Fruit fly (Drosophila melanogaster): Measurements from ENCODE around the gene CG1136.

CG1136 gene

DNA sequence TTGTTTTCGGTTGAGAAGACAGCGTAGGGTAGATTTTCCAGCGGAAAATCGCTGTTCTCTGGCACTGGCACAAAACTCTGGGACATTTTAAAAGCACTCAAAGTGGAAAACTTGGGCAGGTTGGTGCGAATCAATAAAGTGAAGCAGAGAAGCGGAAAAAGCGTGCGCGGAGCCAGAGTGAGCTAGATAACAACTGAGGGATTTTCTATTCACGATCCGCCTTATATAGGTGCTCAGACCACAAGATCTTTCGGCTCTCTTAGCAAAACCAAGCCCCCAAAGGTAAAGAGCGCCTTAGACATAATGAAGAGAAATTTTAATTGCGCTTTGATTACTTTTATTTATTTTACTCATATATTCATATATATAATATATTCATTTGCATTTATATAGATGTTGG is 27.4 kb downstream of the CG1136 start, which contains the start of gene Faa:
TSS of gene Faa (minus strand) at position 200 of the 400 bp plus-strand sequence.
- TF ChIP-seq CG8478 (optimal IDR thresholded peaks at IDR 0.05) (no peak), CTCF (optimal IDR thresholded peaks at IDR 0.05) (no peak)

DNA sequence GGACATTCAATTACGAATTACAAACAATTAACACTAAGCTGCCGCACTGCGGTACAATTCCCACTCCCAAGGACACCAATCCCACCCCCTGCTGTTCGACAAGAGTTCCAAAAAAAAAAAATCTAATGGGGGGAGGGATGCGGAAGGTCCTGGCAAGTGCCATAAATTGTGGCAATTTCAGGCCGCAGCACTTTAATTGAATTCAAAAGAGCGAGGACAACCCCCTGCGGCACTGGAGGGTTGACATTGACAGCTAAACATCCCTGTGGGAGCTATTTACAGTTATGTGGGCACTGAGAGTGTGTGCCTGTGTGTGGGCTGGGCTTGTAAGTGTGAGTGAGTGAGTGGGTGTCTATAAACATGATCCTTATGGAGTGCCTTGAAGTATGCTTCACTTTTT is 30.5 kb downstream of the CG1136 start:
- no peak for TF ChIP-seq CTCF (optimal IDR thresholded peaks at IDR 0.05)
- no peak for TF ChIP-seq CG8478 (optimal IDR thresholded peaks at IDR 0.05)

DNA sequence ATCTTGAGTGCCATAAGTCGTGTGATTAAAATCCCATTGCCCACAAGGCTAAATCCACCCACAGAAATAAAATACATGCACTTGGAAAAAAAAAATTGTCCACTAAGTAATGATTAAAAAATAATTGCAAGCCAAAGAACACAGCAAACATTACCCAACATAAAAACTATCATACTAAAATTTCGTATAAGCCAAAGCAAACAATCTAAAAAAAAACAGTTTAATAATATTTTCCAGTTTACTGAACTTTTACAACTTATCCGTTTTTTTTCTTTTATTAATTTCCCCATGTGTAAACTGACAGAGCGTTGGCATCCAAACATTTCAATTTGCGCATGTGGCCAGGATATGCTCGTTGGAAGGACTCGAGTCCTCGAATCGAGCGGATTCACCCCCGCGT is 33.9 kb downstream of the CG1136 start:
- TF ChIP-seq CTCF (optimal IDR thresholded peaks at IDR 0.05) (no peak), CG8478 (optimal IDR thresholded peaks at IDR 0.05) (no peak)

DNA sequence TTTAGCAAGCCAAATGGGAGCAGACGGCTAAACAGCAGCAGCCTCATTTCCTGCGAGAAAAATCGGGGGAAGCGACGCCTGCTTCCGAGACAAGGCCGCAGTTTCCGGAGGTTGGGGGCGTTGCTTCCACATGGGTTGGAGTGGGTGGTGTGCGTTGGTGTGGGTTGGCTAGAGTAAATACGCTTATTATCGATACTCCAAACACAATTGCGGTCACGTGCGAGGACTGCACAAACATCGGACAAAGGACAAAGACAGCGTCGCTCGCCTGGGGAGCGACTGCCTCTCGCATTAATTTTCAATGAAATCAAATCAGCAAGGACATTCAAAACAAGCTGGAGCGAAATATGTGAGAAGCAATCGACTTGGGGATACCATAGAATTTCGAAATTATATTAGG is 34.8 kb downstream of the CG1136 start:
- TF ChIP-seq CG8478 (optimal IDR thresholded peaks at IDR 0.05) (no peak), CTCF (optimal IDR thresholded peaks at IDR 0.05) (no peak)

DNA sequence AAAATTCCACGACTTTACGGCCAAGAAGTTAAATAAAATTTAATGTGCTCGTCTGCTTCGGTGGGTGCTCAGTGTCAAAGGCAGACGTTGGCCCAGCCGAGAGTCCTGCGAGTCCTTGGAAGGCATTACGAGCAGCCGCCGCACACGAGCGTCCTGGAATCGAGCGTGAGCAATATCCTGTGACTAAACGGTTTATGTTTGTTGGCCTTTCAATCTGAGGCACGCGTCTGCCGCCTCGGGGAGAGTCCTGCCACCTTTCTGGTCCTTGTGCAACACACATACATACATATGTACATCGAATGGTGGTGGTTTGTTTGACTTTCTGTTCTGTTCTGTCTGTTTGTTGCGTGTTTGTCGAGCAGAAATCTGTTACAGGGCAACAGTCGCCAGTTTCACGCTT is 37.0 kb downstream of the CG1136 start:
- TF ChIP-seq CTCF (optimal IDR thresholded peaks at IDR 0.05) (no peak), CG8478 (optimal IDR thresholded peaks at IDR 0.05) (no peak)

DNA sequence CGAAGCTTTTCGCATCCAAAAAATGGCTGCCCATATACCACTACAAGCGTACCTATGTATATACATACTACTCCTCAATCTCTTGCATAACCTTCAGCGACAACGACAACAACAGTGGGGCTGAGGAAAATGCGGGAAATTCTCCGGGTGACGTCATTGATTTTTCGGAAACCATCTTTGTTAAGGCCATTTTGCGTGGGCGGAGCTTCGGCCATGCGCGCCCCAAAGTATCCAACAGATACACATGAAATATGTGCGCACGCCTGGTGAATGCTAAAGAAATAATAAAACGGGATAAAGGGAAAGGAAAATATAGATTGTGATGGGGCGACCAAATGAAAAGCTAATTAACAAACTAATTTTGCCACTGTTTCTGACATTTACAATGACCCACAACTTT is 39.5 kb downstream of the CG1136 start:
- TF ChIP-seq CTCF (optimal IDR thresholded peaks at IDR 0.05) (no peak), CG8478 (optimal IDR thresholded peaks at IDR 0.05) (no peak)

DNA sequence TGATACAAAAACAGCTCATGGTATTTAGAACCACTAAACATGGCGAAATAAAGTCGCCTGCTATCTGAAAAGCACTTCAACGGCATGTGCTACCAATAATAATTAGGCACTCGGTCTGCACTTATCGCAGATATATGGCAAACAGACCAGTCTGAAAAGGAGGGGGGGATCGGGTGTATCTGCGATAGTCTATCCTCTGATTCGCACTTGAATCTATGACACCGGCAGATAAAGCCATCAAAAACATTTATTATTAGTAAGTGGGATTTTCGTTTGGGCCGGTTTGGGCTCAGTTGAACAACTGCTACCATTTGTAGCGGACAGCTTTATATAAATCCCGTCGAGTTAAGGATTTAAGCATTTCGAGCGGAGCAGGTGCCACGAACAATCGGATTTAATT is 40.9 kb downstream of the CG1136 start, which contains the start of gene CG14989:
TSS of gene CG14989 (plus strand) at position 301 of the 400 bp plus-strand sequence.
- TF ChIP-seq CG8478 (optimal IDR thresholded peaks at IDR 0.05): no peak
- no peak for TF ChIP-seq CTCF (optimal IDR thresholded peaks at IDR 0.05)

DNA sequence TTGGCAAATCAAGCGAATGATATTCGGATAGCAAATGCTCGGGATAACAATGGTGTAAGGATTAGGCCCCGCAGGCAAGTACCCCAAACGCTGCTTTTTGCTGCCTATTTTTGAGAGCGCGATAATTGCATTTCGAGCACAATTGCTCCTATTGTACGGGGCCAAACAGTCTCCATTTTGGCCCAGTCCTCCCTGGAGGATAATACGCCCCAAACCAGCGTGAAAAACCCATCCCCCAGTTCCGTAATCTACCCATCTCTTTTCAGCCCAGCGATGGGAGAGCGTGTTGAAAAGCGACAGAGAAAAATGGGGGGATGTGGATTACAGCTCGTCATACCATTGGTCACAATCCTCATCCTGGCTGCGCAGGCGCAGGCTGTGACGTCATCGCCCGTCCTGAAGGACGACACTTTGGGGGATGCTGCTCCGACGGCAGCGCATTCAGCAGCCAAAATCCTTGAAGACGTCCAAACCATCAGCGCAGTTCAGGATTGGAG is 42.3 kb downstream of the CG1136 start, which contains the start of gene Gad1:
TSS of gene Gad1 (minus strand) at position 51 of the 497 bp plus-strand sequence.
- TF ChIP-seq CG8478 (optimal IDR thresholded peaks at IDR 0.05) (no peak), CTCF (optimal IDR thresholded peaks at IDR 0.05) (no peak)

DNA sequence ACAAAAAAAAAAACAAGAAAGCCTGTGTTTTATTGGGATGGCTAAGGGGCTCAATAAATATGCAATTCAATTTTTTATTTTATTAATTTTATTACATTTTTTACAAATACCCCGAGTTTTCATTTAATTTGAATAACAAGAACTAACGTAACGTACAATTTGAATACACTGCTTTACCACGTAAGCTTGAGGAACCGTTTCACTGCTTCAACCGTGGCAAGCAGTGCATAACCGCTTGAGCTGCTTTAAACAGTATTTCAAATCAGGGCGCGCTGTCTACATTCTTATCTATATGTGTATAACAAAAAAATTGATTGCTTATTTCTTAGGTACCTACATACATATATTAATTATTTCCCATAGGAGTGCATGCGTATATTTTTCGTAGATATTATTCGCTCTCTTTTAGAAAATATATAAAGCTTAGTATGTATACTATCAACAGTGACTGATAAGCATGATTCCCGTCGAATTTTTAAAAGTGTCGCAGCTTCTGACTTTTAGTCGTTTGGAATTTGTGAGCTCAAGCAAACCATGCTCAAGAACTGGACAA is 46.4 kb downstream of the CG1136 start, which contains the start of gene CG14990:
TSS of gene CG14990 (plus strand) at position 503 of the 553 bp plus-strand sequence.
- TF ChIP-seq CTCF (optimal IDR thresholded peaks at IDR 0.05): peak in 1 of 2 experiments; percentile 44
- TF ChIP-seq CG8478 (optimal IDR thresholded peaks at IDR 0.05): no peak

DNA sequence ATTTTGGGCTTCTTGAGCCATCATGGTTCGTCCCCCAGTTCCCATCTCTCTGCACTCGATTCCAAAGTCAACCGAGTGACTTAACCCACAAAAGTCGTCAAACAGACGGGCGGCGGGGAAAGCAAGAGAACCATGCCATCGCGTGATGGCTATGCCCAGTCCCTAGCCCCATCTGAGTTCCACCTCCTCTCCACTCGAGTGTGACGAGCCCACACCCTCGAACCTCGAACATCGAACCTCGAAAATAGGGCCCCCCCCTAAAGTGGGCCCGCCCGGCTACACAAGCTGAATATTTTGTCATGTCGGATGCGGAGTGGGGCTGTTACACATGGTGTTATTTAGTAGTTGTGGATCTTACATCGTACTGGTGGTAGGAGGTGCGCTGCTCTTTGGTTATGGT is 50.1 kb downstream of the CG1136 start:
- TF ChIP-seq CTCF (optimal IDR thresholded peaks at IDR 0.05) (no peak), CG8478 (optimal IDR thresholded peaks at IDR 0.05) (no peak)

DNA sequence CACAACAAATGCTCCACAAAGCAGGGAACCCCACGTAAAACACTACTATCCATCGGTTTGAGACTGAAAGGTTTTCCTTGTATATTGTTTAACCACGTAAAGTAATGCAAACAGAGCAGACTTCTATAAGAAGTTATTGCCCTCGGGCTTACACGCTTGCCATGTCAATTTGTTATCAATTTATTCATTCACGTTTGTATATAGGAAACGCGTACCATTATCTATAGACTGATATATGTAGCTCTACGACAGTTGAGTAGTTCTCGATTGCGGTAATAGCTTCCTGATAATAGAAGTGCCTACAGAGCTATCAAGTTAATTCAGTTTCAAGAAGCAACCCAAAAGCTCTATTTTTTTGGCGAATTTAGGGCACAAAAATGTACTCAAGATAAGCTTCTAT is 52.8 kb downstream of the CG1136 start:
- TF ChIP-seq CG8478 (optimal IDR thresholded peaks at IDR 0.05) (no peak), CTCF (optimal IDR thresholded peaks at IDR 0.05) (no peak)

DNA sequence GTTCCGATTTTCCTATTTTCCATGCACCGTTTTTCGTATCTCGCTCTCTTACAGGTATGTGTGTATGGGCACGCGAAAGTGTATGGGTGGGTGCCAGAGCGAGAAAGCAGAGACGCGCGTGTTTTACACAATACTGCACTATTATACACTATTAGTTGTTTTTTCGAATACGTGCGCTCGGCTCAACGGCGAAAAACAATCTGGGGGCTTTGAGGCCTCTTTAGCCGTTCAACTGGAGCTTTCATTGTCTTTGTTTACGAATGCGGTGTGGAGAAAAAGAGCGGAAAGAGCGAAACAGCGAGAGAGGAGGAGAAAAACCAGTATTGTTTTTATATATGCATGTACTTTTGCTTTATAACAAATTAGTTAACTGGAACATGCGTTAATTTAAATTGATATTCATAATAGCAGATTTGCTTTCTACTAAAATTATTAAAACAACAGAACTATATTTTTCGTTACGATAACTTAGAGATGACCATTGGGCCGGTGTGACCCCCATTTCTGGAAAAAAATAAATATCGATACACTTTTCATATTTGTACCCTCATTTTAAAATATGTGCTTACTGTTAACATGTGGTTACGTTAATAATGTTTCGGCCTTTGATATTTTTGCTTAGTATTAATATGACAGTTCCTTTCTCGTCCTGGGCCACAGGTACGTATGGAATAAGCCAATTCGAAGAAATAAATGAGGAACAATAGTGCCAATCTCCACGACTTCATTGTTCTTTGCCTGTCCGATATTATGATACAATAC is 56.3 kb downstream of the CG1136 start, which contains the start of gene CG14995:
TSS of gene CG14995 (minus strand) at position 761 of the 762 bp plus-strand sequence.
- TF ChIP-seq CG8478 (optimal IDR thresholded peaks at IDR 0.05) (no peak), CTCF (optimal IDR thresholded peaks at IDR 0.05) (no peak)

DNA sequence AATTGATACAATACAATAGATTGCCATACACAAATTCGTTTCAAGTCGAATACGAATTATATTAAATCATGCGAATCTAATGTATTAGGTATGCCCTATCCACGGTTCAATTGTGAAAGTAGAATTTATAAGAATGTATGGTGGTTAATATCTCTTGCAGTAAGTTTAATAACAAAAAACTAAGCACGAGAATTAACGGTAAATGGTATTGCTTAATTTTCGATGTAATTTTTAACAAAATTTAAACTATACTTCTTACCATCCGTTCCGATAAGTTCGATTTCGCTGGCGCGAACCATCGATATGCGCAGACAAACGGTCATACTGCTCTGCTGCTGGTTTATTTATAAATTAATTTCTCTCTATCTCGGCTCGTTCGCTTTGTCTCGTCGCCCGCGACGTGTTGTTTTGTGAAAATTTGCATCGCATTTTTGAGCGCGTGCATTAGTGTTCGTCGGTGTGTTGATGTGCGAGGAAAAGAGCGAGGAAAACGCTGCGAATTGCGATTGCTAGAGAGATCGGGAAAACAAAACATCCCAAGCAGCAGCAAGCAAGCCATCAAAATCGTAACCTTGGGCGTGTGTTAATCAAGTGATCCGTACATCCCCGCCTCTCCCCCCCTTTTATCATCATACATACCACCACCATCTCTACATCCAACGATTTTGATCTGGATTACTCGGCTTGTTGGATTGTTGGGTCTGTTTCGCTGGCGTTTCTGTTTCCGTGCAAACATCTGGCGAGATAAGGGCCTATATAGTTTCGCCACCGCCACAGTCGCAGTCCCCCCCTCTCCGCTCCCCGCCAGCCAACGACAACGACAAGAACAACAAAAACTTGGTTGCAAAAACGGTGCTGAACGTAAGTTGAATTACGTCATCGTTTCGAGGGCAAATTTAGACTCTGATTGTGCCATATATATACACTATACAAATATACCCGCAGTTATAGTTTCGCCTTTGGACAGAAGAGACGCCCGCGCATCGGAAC is 57.2 kb downstream of the CG1136 start, which contains the start of gene Fit1:
TSS of gene Fit1 (plus strand) at position 307 of the 990 bp plus-strand sequence.
- TF ChIP-seq CTCF (optimal IDR thresholded peaks at IDR 0.05) (no peak), CG8478 (optimal IDR thresholded peaks at IDR 0.05) (no peak)

DNA sequence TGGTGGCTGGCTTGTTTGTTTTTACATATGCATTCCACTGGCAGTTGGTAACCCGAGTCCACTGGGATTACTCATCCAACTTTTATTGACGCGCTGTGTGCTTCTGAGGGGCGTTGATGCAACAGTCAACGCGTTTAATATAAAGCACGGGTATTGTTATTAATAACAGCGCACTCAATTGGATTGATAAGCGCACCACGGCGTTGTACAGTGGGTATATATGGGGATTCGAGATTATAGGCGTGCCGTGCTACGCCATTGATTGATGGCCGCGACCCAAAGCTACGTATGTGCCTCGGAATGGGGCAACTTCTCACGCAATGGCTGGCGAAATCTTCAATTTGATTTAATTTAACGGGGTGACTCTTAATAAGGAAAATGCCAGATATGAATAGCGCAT is 60.7 kb downstream of the CG1136 start:
- TF ChIP-seq CTCF (optimal IDR thresholded peaks at IDR 0.05): no peak
- no peak for TF ChIP-seq CG8478 (optimal IDR thresholded peaks at IDR 0.05)

Data from S2 (cell line).